Worm (Caenorhabditis elegans) whole organism, L1 larva: Measurements from ENCODE around the gene ogt-1.

Experiments used
- C04F5.9 ChIP-seq: sonication (generic microtip); optimal IDR thresholded peaks from 2 replicates; lab custom pipeline; 2016; ENCODE audit warnings: missing genetic modification characterization, missing compliant biosample characterization
- C34B4.2 ChIP-seq: sonication (generic microtip); optimal IDR thresholded peaks from 2 replicates; lab custom pipeline; 2017; ENCODE audit warnings: mild to moderate bottlenecking, missing genetic modification characterization, missing compliant biosample characterization
- F16B12.6 ChIP-seq: fragments of 150-350 bp; optimal IDR thresholded peaks from 2 replicates; lab custom pipeline; 2014; ENCODE audit warnings: missing biosample characterization, missing genetic modification characterization
- alr-1 ChIP-seq: fragments of 200-800 bp; sonication (Bioruptor generic); optimal IDR thresholded peaks from 2 replicates; lab custom pipeline; 2018; ENCODE audit warnings: borderline replicate concordance, mild to moderate bottlenecking, missing genetic modification characterization, missing compliant biosample characterization
- aly-2 ChIP-seq: fragments of 150-350 bp; optimal IDR thresholded peaks from 2 replicates; lab custom pipeline; 2014; ENCODE audit warnings: missing biosample characterization, missing genetic modification characterization
- ama-1 ChIP-seq: fragments of 150-350 bp; optimal IDR thresholded peaks from 2 replicates; lab custom pipeline; 2014
- blmp-1 ChIP-seq: fragments of 150-350 bp; optimal IDR thresholded peaks from 2 replicates; lab custom pipeline; 2014; ENCODE audit warnings: missing biosample characterization, missing genetic modification characterization
- ceh-82 ChIP-seq, 3 experiments: fragments of 150-350 bp in 1 of 3; sonication (generic microtip) in 2 of 3; optimal IDR thresholded peaks; 2 replicates each; lab custom pipeline; 2014 to 2017; ENCODE audit warnings: missing biosample characterization in 3 of 3, missing genetic modification characterization in 3 of 3
- ceh-90 ChIP-seq: sonication (generic microtip); optimal IDR thresholded peaks from 2 replicates; lab custom pipeline; 2016; ENCODE audit warnings: missing genetic modification characterization, missing compliant biosample characterization
- dsc-1 ChIP-seq: sonication (generic microtip); optimal IDR thresholded peaks from 2 replicates; lab custom pipeline; 2016; ENCODE audit warnings: mild to moderate bottlenecking, missing genetic modification characterization, missing compliant biosample characterization
- efl-1 ChIP-seq, 4 experiments: fragments of 150-350 bp; optimal IDR thresholded peaks in 3 of 4; peaks in 1 of 4; 1 replicate in 1 of 4; 2 replicates in 3 of 4; lab custom pipeline; 2014; ENCODE audit warnings: missing biosample characterization in 2 of 4, missing genetic modification characterization in 2 of 4, missing genetic modification reagents in 2 of 4
- egl-13 ChIP-seq: sonication (generic microtip); optimal IDR thresholded peaks from 2 replicates; lab custom pipeline; 2016; ENCODE audit warnings: missing genotype, missing genetic modification reagents, missing genetic modification characterization, missing compliant biosample characterization
- elt-2 ChIP-seq: sonication (generic microtip); optimal IDR thresholded peaks from 2 replicates; lab custom pipeline; 2016; ENCODE audit warnings: missing genetic modification characterization, mild to moderate bottlenecking, inconsistent platforms, missing compliant biosample characterization, missing genetic modification reagents
- fkh-10 ChIP-seq: sonication (generic microtip); optimal IDR thresholded peaks from 2 replicates; lab custom pipeline; 2017; ENCODE audit warnings: missing biosample characterization, missing genetic modification reagents, missing genetic modification characterization
- fkh-4 ChIP-seq: sonication (generic microtip); optimal IDR thresholded peaks from 2 replicates; lab custom pipeline; 2016; ENCODE audit warnings: missing compliant biosample characterization, missing genetic modification characterization, borderline replicate concordance
- fkh-8 ChIP-seq: sonication (generic microtip); optimal IDR thresholded peaks from 2 replicates; lab custom pipeline; 2016; ENCODE audit warnings: mild to moderate bottlenecking, missing genetic modification characterization, missing compliant biosample characterization
- fos-1 ChIP-seq: fragments of 150-350 bp; optimal IDR thresholded peaks from 2 replicates; lab custom pipeline; 2014; ENCODE audit warnings: missing biosample characterization, missing genetic modification characterization
- grh-1 ChIP-seq: fragments of 200-800 bp; sonication (Bioruptor generic); IDR thresholded peaks from 2 replicates; pipeline ENCODE4 v1.3.6; 2022; ENCODE audit warnings: missing genetic modification reagents, missing genetic modification characterization, missing compliant biosample characterization
- hpl-2 ChIP-seq: fragments of 150-350 bp; optimal IDR thresholded peaks from 2 replicates; lab custom pipeline; 2014; ENCODE audit warnings: missing biosample characterization, missing genetic modification reagents, missing genetic modification characterization
- isw-1 ChIP-seq: fragments of 200-800 bp; sonication (Bioruptor generic); IDR thresholded peaks from 2 replicates; pipeline ENCODE4 v1.3.6; 2022; ENCODE audit warnings: missing genetic modification characterization, missing compliant biosample characterization
- jun-1 ChIP-seq: fragments of 150-350 bp; optimal IDR thresholded peaks from 2 replicates; lab custom pipeline; 2014; ENCODE audit warnings: missing biosample characterization, missing genetic modification reagents, missing genetic modification characterization
- lin-13 ChIP-seq: fragments of 150-350 bp; optimal IDR thresholded peaks from 2 replicates; lab custom pipeline; 2014; ENCODE audit warnings: missing biosample characterization, missing genetic modification reagents, missing genetic modification characterization
- lin-14 ChIP-seq: fragments of 200-800 bp; sonication (Bioruptor generic); optimal IDR thresholded peaks from 2 replicates; lab custom pipeline; 2018; ENCODE audit warnings: mild to moderate bottlenecking, missing genetic modification characterization, moderate library complexity, missing compliant biosample characterization
- lin-35 ChIP-seq, 2 experiments: fragments of 150-350 bp; optimal IDR thresholded peaks; 2 replicates each; lab custom pipeline; 2014; ENCODE audit warnings: missing biosample characterization in 2 of 2, missing genetic modification characterization in 2 of 2, missing genetic modification reagents in 2 of 2
- lir-3 ChIP-seq: sonication (generic microtip); optimal IDR thresholded peaks from 2 replicates; lab custom pipeline; 2016; ENCODE audit warnings: mild to moderate bottlenecking, missing genetic modification characterization, moderate library complexity, missing compliant biosample characterization; ENCODE audit not compliant: poor library complexity
- lsy-2 ChIP-seq, 2 experiments: fragments of 150-350 bp; optimal IDR thresholded peaks; 2 replicates each; lab custom pipeline; 2014; ENCODE audit warnings: missing biosample characterization in 2 of 2, missing genetic modification characterization in 2 of 2
- mab-9 ChIP-seq: fragments of 200-800 bp; sonication (Bioruptor generic); IDR thresholded peaks from 2 replicates; pipeline ENCODE4 v1.3.6; 2022; ENCODE audit warnings: missing genetic modification reagents, missing genetic modification characterization, missing compliant biosample characterization
- mef-2 ChIP-seq: fragments of 150-350 bp; optimal IDR thresholded peaks from 2 replicates; lab custom pipeline; 2014; ENCODE audit warnings: missing biosample characterization, missing genetic modification characterization
- mep-1 ChIP-seq: fragments of 150-350 bp; optimal IDR thresholded peaks from 2 replicates; lab custom pipeline; 2014; ENCODE audit warnings: missing biosample characterization, missing genetic modification characterization
- nhr-11 ChIP-seq: fragments of 150-350 bp; optimal IDR thresholded peaks from 2 replicates; lab custom pipeline; 2014; ENCODE audit warnings: missing biosample characterization, missing genetic modification characterization
- nhr-19 ChIP-seq: fragments of 200-800 bp; sonication (Bioruptor generic); conservative IDR thresholded peaks from 2 replicates; pipeline ENCODE4 v1.3.6; 2022; ENCODE audit warnings: missing genetic modification characterization, missing compliant biosample characterization
- nhr-20 ChIP-seq: sonication (generic microtip); optimal IDR thresholded peaks from 2 replicates; lab custom pipeline; 2016; ENCODE audit warnings: mild to moderate bottlenecking, missing genetic modification characterization, missing compliant biosample characterization
- nhr-237 ChIP-seq: fragments of 150-350 bp; optimal IDR thresholded peaks from 2 replicates; lab custom pipeline; 2014; ENCODE audit warnings: missing biosample characterization, missing genetic modification characterization
- nhr-28 ChIP-seq: fragments of 150-350 bp; optimal IDR thresholded peaks from 2 replicates; lab custom pipeline; 2014; ENCODE audit warnings: missing biosample characterization, missing genetic modification characterization
- nhr-47 ChIP-seq: sonication (generic microtip); optimal IDR thresholded peaks from 2 replicates; lab custom pipeline; 2016; ENCODE audit warnings: mild to moderate bottlenecking, missing genetic modification characterization, moderate library complexity, missing compliant biosample characterization
- nhr-76 ChIP-seq: sonication (generic microtip); optimal IDR thresholded peaks from 2 replicates; lab custom pipeline; 2017; ENCODE audit warnings: missing biosample characterization, missing genetic modification characterization
- nhr-84 ChIP-seq: sonication (generic microtip); optimal IDR thresholded peaks from 2 replicates; lab custom pipeline; 2017; ENCODE audit warnings: missing biosample characterization, missing genetic modification characterization
- nhr-85 ChIP-seq: sonication (generic microtip); peaks from one replicate; lab custom pipeline; 2016; ENCODE audit warnings: missing genetic modification characterization, inconsistent platforms, missing compliant biosample characterization
- pax-3 ChIP-seq: fragments of 200-800 bp; sonication (Bioruptor generic); optimal IDR thresholded peaks from 2 replicates; lab custom pipeline; 2018; ENCODE audit warnings: mild to moderate bottlenecking, missing genetic modification characterization, moderate library complexity, missing compliant biosample characterization
- pqm-1 ChIP-seq: sonication (generic microtip); optimal IDR thresholded peaks from 3 replicates; lab custom pipeline; 2017; ENCODE audit warnings: missing biosample characterization, missing genetic modification characterization
- rnt-1 ChIP-seq: sonication (generic microtip); optimal IDR thresholded peaks from 2 replicates; lab custom pipeline; 2016; ENCODE audit warnings: mild to moderate bottlenecking, missing genetic modification characterization, moderate library complexity, missing compliant biosample characterization
- skn-1 ChIP-seq: fragments of 150-350 bp; optimal IDR thresholded peaks from 2 replicates; lab custom pipeline; 2014; ENCODE audit warnings: missing biosample characterization, missing genetic modification characterization
- snpc-4 ChIP-seq: fragments of 150-350 bp; optimal IDR thresholded peaks from 2 replicates; lab custom pipeline; 2014; ENCODE audit warnings: missing biosample characterization, missing genetic modification characterization
- sox-4 ChIP-seq: sonication (generic microtip); optimal IDR thresholded peaks from 2 replicates; lab custom pipeline; 2016; ENCODE audit warnings: missing genetic modification characterization, missing compliant biosample characterization
- sup-37 ChIP-seq: fragments of 200-800 bp; sonication (Bioruptor generic); optimal IDR thresholded peaks from 2 replicates; lab custom pipeline; 2018; ENCODE audit warnings: mild to moderate bottlenecking, missing genetic modification characterization, missing compliant biosample characterization
- unc-130 ChIP-seq: fragments of 150-350 bp; optimal IDR thresholded peaks from 2 replicates; lab custom pipeline; 2017; ENCODE audit warnings: missing biosample characterization, missing genetic modification characterization, inconsistent platforms
- unc-30 ChIP-seq: sonication (generic microtip); optimal IDR thresholded peaks from 2 replicates; lab custom pipeline; 2017; ENCODE audit warnings: missing biosample characterization, missing genetic modification characterization
- unc-62 ChIP-seq: fragments of 150-350 bp; optimal IDR thresholded peaks from 2 replicates; lab custom pipeline; 2014; ENCODE audit warnings: missing biosample characterization, missing genetic modification reagents, missing genetic modification characterization
- unc-86 ChIP-seq: sonication (generic microtip); optimal IDR thresholded peaks from 2 replicates; lab custom pipeline; 2016; ENCODE audit warnings: missing genetic modification characterization, missing compliant biosample characterization
- unc-98 ChIP-seq: fragments of 200-800 bp; sonication (Bioruptor generic); IDR thresholded peaks from 2 replicates; pipeline ENCODE4 v1.3.6; 2022; ENCODE audit warnings: missing genetic modification characterization, missing compliant biosample characterization
- xbp-1 ChIP-seq: sonication (generic microtip); optimal IDR thresholded peaks from 2 replicates; lab custom pipeline; 2016; ENCODE audit warnings: missing genetic modification characterization, missing compliant biosample characterization
- zag-1 ChIP-seq: fragments of 150-350 bp; optimal IDR thresholded peaks from 2 replicates; lab custom pipeline; 2014; ENCODE audit warnings: missing biosample characterization, missing genetic modification characterization
- ztf-11 ChIP-seq, 2 experiments: sonication (generic microtip); optimal IDR thresholded peaks; 2 replicates each; lab custom pipeline; 2016 to 2017; ENCODE audit warnings: missing genetic modification characterization in 2 of 2, missing biosample characterization in 1 of 2, missing compliant biosample characterization in 1 of 2
- ztf-4 ChIP-seq: fragments of 150-350 bp; optimal IDR thresholded peaks from 2 replicates; lab custom pipeline; 2014; ENCODE audit warnings: missing biosample characterization, missing genetic modification characterization

Gene ogt-1

ce11 chrIII:7155631-7156030 lies 2.0 kb upstream of the ogt-1 start (continued):
- TF ChIP-seq jun-1 (tag; lab: Kevin White, UChicago) (peak; percentile 88), rnt-1 (tag; lab: Kevin White, UChicago) (peak; percentile 90), egl-13 (tag; lab: Kevin White, UChicago) (peak; percentile 82), nhr-28 (tag; lab: Kevin White, UChicago) (no peak), lin-14 (GFP tag; lab: Kevin White, UChicago) (peak; percentile 99), F16B12.6 (tag; lab: Kevin White, UChicago) (no peak), fkh-10 (GFP tag; lab: Kevin White, UChicago) (peak; percentile 91), ama-1 (peak; percentile 83), unc-30 (no peak), blmp-1 (tag; lab: Kevin White, UChicago) (peak; percentile 70), unc-86 (peak; percentile 97), isw-1 (GFP tag; lab: Robert Waterston, UW) (peak; percentile 93), fos-1 (tag; lab: Kevin White, UChicago) (peak; percentile 91), zag-1 (tag; lab: Kevin White, UChicago) (peak; percentile 79), efl-1 (optimal IDR thresholded peaks at IDR 0.05; lab: Kevin White, UChicago) (peak; percentile 87 to 92), efl-1 (GFP tag; optimal IDR thresholded peaks at IDR 0.05 in 1 of 2; lab: Kevin White, UChicago) (peak; percentile 61 to 97), pax-3 (tag; lab: Kevin White, UChicago) (peak; percentile 82), nhr-47 (tag; lab: Kevin White, UChicago) (peak; percentile 95), dsc-1 (tag; lab: Kevin White, UChicago) (peak; percentile 86), mab-9 (GFP tag; lab: Robert Waterston, UW) (peak; percentile 82), ceh-90 (tag; lab: Kevin White, UChicago) (no peak), unc-98 (GFP tag; lab: Robert Waterston, UW) (peak; percentile 71), unc-62 (GFP tag; lab: Kevin White, UChicago) (no peak), sup-37 (GFP tag; lab: Kevin White, UChicago) (peak; percentile 41), ceh-82 (tag; optimal IDR thresholded peaks at IDR 0.05; lab: Kevin White, UChicago) (peak; percentile 79 to 92 (median 89)), nhr-76 (tag; lab: Kevin White, UChicago) (no peak), C34B4.2 (tag; lab: Kevin White, UChicago) (no peak), ztf-11 (tag; optimal IDR thresholded peaks at IDR 0.05; lab: Kevin White, UChicago) (peak in 1 of 2 experiments; percentile 43), nhr-20 (tag; lab: Kevin White, UChicago) (peak; percentile 95), mef-2 (tag; lab: Kevin White, UChicago) (no peak), lir-3 (tag; lab: Kevin White, UChicago) (peak; percentile 75), lin-35 (GFP tag; optimal IDR thresholded peaks at IDR 0.05; lab: Kevin White, UChicago) (peak; percentile 78 to 83), aly-2 (peak; percentile 69), lsy-2 (tag; optimal IDR thresholded peaks at IDR 0.05; lab: Kevin White, UChicago) (peak; percentile 92 to 94), snpc-4 (peak; percentile 68), nhr-19 (GFP tag; lab: Robert Waterston, UW) (peak; percentile 93), elt-2 (tag; lab: Kevin White, UChicago) (peak; percentile 80), pqm-1 (tag; lab: Kevin White, UChicago) (peak; percentile 51), sox-4 (tag; lab: Kevin White, UChicago) (peak; percentile 62), nhr-11 (tag; lab: Kevin White, UChicago) (peak; percentile 92), C04F5.9 (tag; lab: Kevin White, UChicago) (peak; percentile 43), nhr-237 (peak; percentile 52), hpl-2 (GFP tag; lab: Kevin White, UChicago) (peak; percentile 75), ztf-4 (tag; lab: Kevin White, UChicago) (peak; percentile 94), mep-1 (tag; lab: Kevin White, UChicago) (peak; percentile 94), grh-1 (GFP tag; lab: Robert Waterston, UW) (peak; percentile 77), xbp-1 (peak; percentile 88), skn-1 (tag; lab: Kevin White, UChicago) (peak; percentile 70), lin-13 (GFP tag; lab: Kevin White, UChicago) (peak; percentile 89), fkh-8 (tag; lab: Kevin White, UChicago) (peak; percentile 98), nhr-85 (tag; lab: Kevin White, UChicago) (peak; percentile 97), unc-130 (peak; percentile 57), alr-1 (tag; lab: Kevin White, UChicago) (no peak), nhr-84 (tag; lab: Kevin White, UChicago) (no peak), fkh-4 (tag; lab: Kevin White, UChicago) (peak; percentile 13)
